Fruit fly (Drosophila melanogaster) whole organism, adult: Measurements from ENCODE around the gene IPIP.

Experiments used
- CG12768 ChIP-seq: fragments of 200-800 bp; sonication (Bioruptor generic); optimal IDR thresholded peaks from 2 replicates; lab custom pipeline; 2017; ENCODE audit warnings: missing biosample characterization, missing genetic modification characterization, mild to moderate bottlenecking, moderate library complexity, missing genetic modification reagents
- CG14711 ChIP-seq: fragments of 200-800 bp; sonication (Bioruptor generic); optimal IDR thresholded peaks from 2 replicates; lab custom pipeline; 2018; ENCODE audit warnings: missing biosample characterization, mild to moderate bottlenecking, missing genetic modification characterization, moderate library complexity
- CG5204 ChIP-seq: fragments of 200-800 bp; sonication (Bioruptor generic); optimal IDR thresholded peaks from 2 replicates; lab custom pipeline; 2016; ENCODE audit warnings: missing biosample characterization, missing genetic modification characterization
- CG7045 ChIP-seq: fragments of 200-800 bp; sonication (Bioruptor generic); optimal IDR thresholded peaks from 2 replicates; lab custom pipeline; 2017; ENCODE audit warnings: missing biosample characterization, mild to moderate bottlenecking, missing genetic modification characterization
- Crg-1 ChIP-seq: fragments of 200-800 bp; sonication (Bioruptor generic); optimal IDR thresholded peaks from 2 replicates; lab custom pipeline; 2016; ENCODE audit warnings: missing biosample characterization, missing genetic modification characterization

DNA sequence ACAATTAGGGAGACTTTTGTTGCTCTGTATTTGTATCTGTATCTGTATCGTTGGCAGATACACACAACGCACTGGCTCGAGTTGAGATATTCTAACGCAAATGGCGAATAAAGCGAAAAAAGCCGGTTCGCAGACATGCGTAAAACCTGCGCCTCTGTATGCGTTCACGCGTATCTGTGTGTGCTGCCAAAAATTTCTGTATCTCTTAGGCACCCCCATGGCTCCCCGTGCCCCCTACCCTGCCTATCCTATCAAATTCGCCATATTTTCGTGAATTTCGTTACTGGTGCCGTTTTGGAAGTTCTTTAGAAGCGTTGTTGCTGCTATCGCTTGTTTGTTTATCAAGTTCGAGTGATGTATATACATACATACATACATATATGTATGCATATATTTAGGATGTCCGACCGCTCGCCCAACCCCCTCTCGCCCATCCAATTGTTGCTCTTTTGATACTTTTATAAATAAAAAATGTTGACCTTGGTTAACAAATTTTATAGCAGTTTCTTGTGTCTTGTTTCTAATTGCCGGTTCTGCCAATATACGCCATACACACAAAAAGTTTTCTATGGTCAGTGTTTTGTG lies 38.0 kb downstream of the IPIP start:
- TF ChIP-seq Crg-1 (GFP tag; lab: Kevin White, UChicago) = no peak
- TF ChIP-seq CG12768 (GFP tag; lab: Kevin White, UChicago) = no peak
- no peak for TF ChIP-seq CG7045
- no peak for TF ChIP-seq CG14711 (tag; lab: Kevin White, UChicago)
- no peak for TF ChIP-seq CG5204 (GFP tag; lab: Kevin White, UChicago)
